Fruit fly (Drosophila melanogaster): ENCODE results near the gene Traf6.

Traf6 gene

dm6 chrX:8113386-8114279 lies 43.6 kb downstream of the Traf6 start (continued):
- TF ChIP-seq CG14965 (GFP tag; optimal IDR thresholded peaks at IDR 0.05; ENCODE audit: borderline replicate concordance) (no peak), zf30C (GFP tag; optimal IDR thresholded peaks at IDR 0.05) (no peak), lilli (GFP tag; optimal IDR thresholded peaks at IDR 0.05) (peak; percentile 73), CG1024 (GFP tag; IDR thresholded peaks at IDR 0.05) (0 out of 2 replicates have a peak, but pooled peaks have one; percentile 14), org-1 (GFP tag; optimal IDR thresholded peaks at IDR 0.05) (peak; percentile 36), jigr1 (GFP tag; IDR thresholded peaks at IDR 0.05) (no peak), vfl (GFP tag; optimal IDR thresholded peaks at IDR 0.05) (peak; percentile 76), pnt (GFP tag; optimal IDR thresholded peaks at IDR 0.05) (no peak), pho (GFP tag; optimal IDR thresholded peaks at IDR 0.05) (peak; percentile 62), CG14710 (tag; optimal IDR thresholded peaks at IDR 0.05) (no peak), prd (optimal IDR thresholded peaks at IDR 0.05) (no peak), prd (GFP tag; IDR thresholded peaks at IDR 0.05) (peak; percentile 47; the same call in 2 of the 3 replicates), HLH4C (GFP tag; IDR thresholded peaks at IDR 0.05; ENCODE audit: partially characterized antibody) (no peak), Hr39 (optimal IDR thresholded peaks at IDR 0.05) (no peak), CG18476 (GFP tag; optimal IDR thresholded peaks at IDR 0.05) (no peak), CoRest (tag; optimal IDR thresholded peaks at IDR 0.05) (peak; percentile 70), B-H2 (GFP tag; optimal IDR thresholded peaks at IDR 0.05) (peak; percentile 60), Chrac-16 (GFP tag; optimal IDR thresholded peaks at IDR 0.05) (peak; percentile 23), CG7987 (GFP tag; optimal IDR thresholded peaks at IDR 0.05) (no peak), croc (GFP tag; conservative IDR thresholded peaks at IDR 0.05) (no peak), CG12942 (GFP tag; optimal IDR thresholded peaks at IDR 0.05) (peak; percentile 19), ewg (GFP tag; optimal IDR thresholded peaks at IDR 0.05) (no peak), E2f1 (GFP tag; IDR thresholded peaks at IDR 0.05) (peak; percentile 43; the same call in 1 of the 2 replicates), CG7839 (tag; optimal IDR thresholded peaks at IDR 0.05) (peak; percentile 75), lov (optimal IDR thresholded peaks at IDR 0.05) (no peak), lov (GFP tag; IDR thresholded peaks at IDR 0.05) (no peak), oc (tag; optimal IDR thresholded peaks at IDR 0.05) (no peak), her (GFP tag; optimal IDR thresholded peaks at IDR 0.05) (peak; percentile 63), CG6854 (GFP tag; optimal IDR thresholded peaks at IDR 0.05) (peak; percentile 49), CG3281 (GFP tag; optimal IDR thresholded peaks at IDR 0.05) (peak; percentile 79), Tbp (GFP tag; optimal IDR thresholded peaks at IDR 0.05) (no peak), CG15601 (tag; optimal IDR thresholded peaks at IDR 0.05) (no peak), bigmax (GFP tag; optimal IDR thresholded peaks at IDR 0.05) (no peak), CG17829 (tag; optimal IDR thresholded peaks at IDR 0.05) (peak; percentile 29), CG13775 (GFP tag; optimal IDR thresholded peaks at IDR 0.05) (peak; percentile 11), H15 (GFP tag; IDR thresholded peaks at IDR 0.05) (0 out of 3 replicates have a peak, but pooled peaks have one; percentile 9), sima (GFP tag; optimal IDR thresholded peaks at IDR 0.05) (no peak), Dip3 (GFP tag; optimal IDR thresholded peaks at IDR 0.05) (peak; percentile 74), hkb (optimal IDR thresholded peaks at IDR 0.05) (no peak), hkb (GFP tag; IDR thresholded peaks at IDR 0.05) (peak; percentile 41; the same call in 1 of the 2 replicates), NC2α (GFP tag; optimal IDR thresholded peaks at IDR 0.05) (no peak), dysf (GFP tag; IDR thresholded peaks at IDR 0.05) (peak; percentile 74), NfI (GFP tag; optimal IDR thresholded peaks at IDR 0.05) (peak; percentile 77), CG6272 (GFP tag; IDR thresholded peaks at IDR 0.05) (no peak), Sox102F (GFP tag; optimal IDR thresholded peaks at IDR 0.05) (peak; percentile 30), chn (GFP tag; optimal IDR thresholded peaks at IDR 0.05) (peak; percentile 15), Camta (GFP tag; optimal IDR thresholded peaks at IDR 0.05) (peak; percentile 30), btn (GFP tag; optimal IDR thresholded peaks at IDR 0.05) (no peak), sc (optimal IDR thresholded peaks at IDR 0.05) (no peak), sc (GFP tag; optimal IDR thresholded peaks at IDR 0.05) (no peak), stwl (tag; optimal IDR thresholded peaks at IDR 0.05) (no peak)

Data from whole organism, embryonic.